Worm (Caenorhabditis elegans): ENCODE measurements around the gene R04A9.9.
"Not testable (repeated sequence)": the region's sequence is repeated elsewhere in the genome, so short reads cannot be mapped to it uniquely, and the experiment has no call there.

DNA sequence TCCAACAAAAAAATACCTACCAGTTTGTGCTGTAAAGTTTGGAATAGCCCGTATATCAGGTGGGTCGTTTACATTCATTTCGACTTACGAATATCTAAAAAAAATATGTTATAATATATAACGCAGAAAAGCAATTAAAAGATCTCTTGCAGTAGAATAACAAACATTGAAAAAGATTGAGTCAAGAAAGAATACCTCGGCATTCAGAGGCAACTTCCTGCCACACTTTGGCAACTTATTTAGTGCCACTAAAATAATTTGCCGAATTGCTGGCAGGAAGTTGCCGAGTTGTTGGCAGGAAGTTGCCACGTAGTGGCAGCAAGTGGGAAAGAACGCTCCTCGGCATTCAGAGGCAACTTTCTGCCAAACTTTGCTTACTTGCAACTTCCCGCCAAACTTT lies 43.3 kb downstream of the R04A9.9 start, which contains the start of gene C04E7.3:
- not testable (repeated sequence) for TF ChIP-seq ama-1 (optimal IDR thresholded peaks at IDR 0.05); ceh-36 (tag; optimal IDR thresholded peaks at IDR 0.05); scrt-1 (GFP tag; IDR thresholded peaks at IDR 0.05); ceh-13 (GFP tag; optimal IDR thresholded peaks at IDR 0.05); hmg-4 (GFP tag; optimal IDR thresholded peaks at IDR 0.05); flt-1 (GFP tag; IDR thresholded peaks at IDR 0.05); sea-1 (GFP tag; conservative IDR thresholded peaks at IDR 0.05); pes-1 (GFP tag; IDR thresholded peaks at IDR 0.05)
